Worm (Caenorhabditis elegans): ENCODE measurements around the gene ooc-3.

ce11 chrII:11453025-11453424 lies 42.1 kb downstream of the ooc-3 start, which contains the start of gene rsp-1:
- TF ChIP-seq lin-39 (tag; optimal IDR thresholded peaks at IDR 0.05) = peak; percentile 42
- TF ChIP-seq nhr-84 (tag; optimal IDR thresholded peaks at IDR 0.05) = no peak
- peak; percentile 84 to 88 (median 87) for TF ChIP-seq dpl-1 (GFP tag; optimal IDR thresholded peaks at IDR 0.05)
- no peak for TF ChIP-seq unc-62 (GFP tag; optimal IDR thresholded peaks at IDR 0.05)
- TF ChIP-seq nhr-71 (tag; optimal IDR thresholded peaks at IDR 0.05) = peak; percentile 93
- TF ChIP-seq C16A3.4 (tag; optimal IDR thresholded peaks at IDR 0.05) = peak; percentile 95
- peak; percentile 91 for TF ChIP-seq unc-130 (tag; optimal IDR thresholded peaks at IDR 0.05)
- peak; percentile 78 for TF ChIP-seq nhr-77 (tag; optimal IDR thresholded peaks at IDR 0.05)
- TF ChIP-seq elt-3 (tag; optimal IDR thresholded peaks at IDR 0.05) = peak in 4 of 6 experiments; percentile 24 to 96 (median 67)

Data from whole organism, L1 larva.